Fruit fly (Drosophila melanogaster): ENCODE measurements around the gene Dhrs4.

Dhrs4 gene

DNA sequence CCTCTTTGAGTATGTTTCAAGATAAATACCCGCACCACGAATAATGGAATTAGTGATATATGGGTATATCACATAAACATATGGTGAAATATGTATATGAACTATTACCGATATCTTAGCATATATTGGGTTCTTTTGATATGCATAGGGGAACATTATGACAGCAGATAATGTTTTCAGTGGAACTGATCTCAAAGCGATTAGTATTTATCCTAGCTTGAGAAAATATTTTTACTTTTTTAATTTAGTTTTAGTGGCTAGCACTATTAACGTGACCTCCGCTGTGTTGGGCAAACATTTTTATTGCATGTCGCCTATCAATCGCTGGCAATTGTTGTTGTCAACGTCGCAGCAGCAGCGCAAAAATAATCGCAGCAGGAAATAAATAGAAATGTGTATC, 47.0 kb upstream of the Dhrs4 start (continued):
- no peak for TF ChIP-seq Chrac-16 (GFP tag; optimal IDR thresholded peaks at IDR 0.05)
- TF ChIP-seq Aef1 (GFP tag; IDR thresholded peaks at IDR 0.05): no peak
- TF ChIP-seq CG18599 (GFP tag; optimal IDR thresholded peaks at IDR 0.05): peak; percentile 1
- no peak for TF ChIP-seq MESR4 (GFP tag; optimal IDR thresholded peaks at IDR 0.05)
- no peak for TF ChIP-seq Opbp (GFP tag; IDR thresholded peaks at IDR 0.05; ENCODE audit: partially characterized antibody)
- peak; percentile 26 for TF ChIP-seq nmo (GFP tag; optimal IDR thresholded peaks at IDR 0.05)
- TF ChIP-seq sqz (GFP tag; optimal IDR thresholded peaks at IDR 0.05): no peak
- no peak for TF ChIP-seq Med (GFP tag)
- no peak for TF ChIP-seq Neu2 (GFP tag; optimal IDR thresholded peaks at IDR 0.05; ENCODE audit: borderline replicate concordance)
- no peak for TF ChIP-seq ara (GFP tag; IDR thresholded peaks at IDR 0.05)
- TF ChIP-seq lola (GFP tag; optimal IDR thresholded peaks at IDR 0.05): peak in 1 of 3 experiments; percentile 27
- no peak for TF ChIP-seq CG6765 (GFP tag; optimal IDR thresholded peaks at IDR 0.05)
- TF ChIP-seq Side (GFP tag; optimal IDR thresholded peaks at IDR 0.05): no peak
- no peak for TF ChIP-seq stwl (tag; optimal IDR thresholded peaks at IDR 0.05)
- TF ChIP-seq sima (GFP tag; optimal IDR thresholded peaks at IDR 0.05): no peak
- no peak for TF ChIP-seq maf-S (GFP tag; optimal IDR thresholded peaks at IDR 0.05)
- no peak for TF ChIP-seq bigmax (GFP tag; optimal IDR thresholded peaks at IDR 0.05)
- TF ChIP-seq CG15514 (GFP tag; optimal IDR thresholded peaks at IDR 0.05): no peak
- no peak for TF ChIP-seq CG11560 (tag; IDR thresholded peaks at IDR 0.05)
- 0 out of 2 replicates have a peak, but pooled peaks have one; percentile 12 for TF ChIP-seq sisA (GFP tag; IDR thresholded peaks at IDR 0.05)
- no peak for TF ChIP-seq sug (tag; optimal IDR thresholded peaks at IDR 0.05)
- TF ChIP-seq ranshi (GFP tag; IDR thresholded peaks at IDR 0.05): peak; percentile 30; the same call in 1 of the 2 replicates
- TF ChIP-seq nom (GFP tag; optimal IDR thresholded peaks at IDR 0.05): no peak
- no peak for TF ChIP-seq CG11695 (GFP tag; IDR thresholded peaks at IDR 0.05)
- TF ChIP-seq Stat92E (GFP tag; optimal IDR thresholded peaks at IDR 0.05): no peak
- no peak for TF ChIP-seq emc (GFP tag; optimal IDR thresholded peaks at IDR 0.05)
- TF ChIP-seq tap (tag; optimal IDR thresholded peaks at IDR 0.05): no peak
- TF ChIP-seq az2 (GFP tag; optimal IDR thresholded peaks at IDR 0.05): no peak
- no peak for TF ChIP-seq CG3995 (GFP tag; optimal IDR thresholded peaks at IDR 0.05)
- TF ChIP-seq CG18619 (GFP tag; optimal IDR thresholded peaks at IDR 0.05): no peak
- no peak for TF ChIP-seq Bgb (GFP tag; IDR thresholded peaks at IDR 0.05; ENCODE audit: partially characterized antibody)
- TF ChIP-seq Lpt (GFP tag; optimal IDR thresholded peaks at IDR 0.05): no peak
- no peak for TF ChIP-seq Doc3 (GFP tag; IDR thresholded peaks at IDR 0.05; ENCODE audit: partially characterized antibody)
- no peak for TF ChIP-seq h (optimal IDR thresholded peaks at IDR 0.05)
- no peak for TF ChIP-seq Dip2 (GFP tag; IDR thresholded peaks at IDR 0.05)
- no peak for TF ChIP-seq CG17385 (GFP tag; optimal IDR thresholded peaks at IDR 0.05)
- TF ChIP-seq B-H1 (GFP tag; IDR thresholded peaks at IDR 0.05): no peak
- TF ChIP-seq scrt (GFP tag; optimal IDR thresholded peaks at IDR 0.05): peak; percentile 2
- no peak for TF ChIP-seq CG1529 (GFP tag; optimal IDR thresholded peaks at IDR 0.05)
- TF ChIP-seq Dfd (GFP tag; optimal IDR thresholded peaks at IDR 0.05): no peak
- TF ChIP-seq cato (GFP tag; optimal IDR thresholded peaks at IDR 0.05; ENCODE audit: borderline replicate concordance): no peak
- no peak for TF ChIP-seq btn (GFP tag; optimal IDR thresholded peaks at IDR 0.05)
- TF ChIP-seq CG10366 (GFP tag; IDR thresholded peaks at IDR 0.05): no peak; the same call in 1 of the 2 replicates
- no peak for TF ChIP-seq E2f1 (GFP tag; IDR thresholded peaks at IDR 0.05)
- no peak for TF ChIP-seq CG13123 (GFP tag; optimal IDR thresholded peaks at IDR 0.05)
- TF ChIP-seq CG4424 (GFP tag; optimal IDR thresholded peaks at IDR 0.05): no peak
- peak; percentile 10 for TF ChIP-seq CG30403 (GFP tag; optimal IDR thresholded peaks at IDR 0.05)
- no peak for TF ChIP-seq crp (GFP tag; optimal IDR thresholded peaks at IDR 0.05)
- no peak for TF ChIP-seq CHES-1-like (GFP tag; optimal IDR thresholded peaks at IDR 0.05)
- no peak for TF ChIP-seq H15 (GFP tag; IDR thresholded peaks at IDR 0.05)
- peak; percentile 29 for TF ChIP-seq dmrt11E (tag; optimal IDR thresholded peaks at IDR 0.05)
